Worm (Caenorhabditis elegans): ENCODE measurements around the gene srx-95.

ce11 chrII:6752850-6753249 is 1.7 kb downstream of the srx-95 start, which contains the start of gene F41G3.21:
- TF ChIP-seq ref-1 (GFP tag; conservative IDR thresholded peaks at IDR 0.05) (no peak), flt-1 (GFP tag; IDR thresholded peaks at IDR 0.05) (no peak), med-1 (GFP tag; optimal IDR thresholded peaks at IDR 0.05; ENCODE audit: insufficient read depth) (no peak), ztf-23 (GFP tag; IDR thresholded peaks at IDR 0.05) (no peak)
